Fruit fly (Drosophila melanogaster) whole organism, embryonic: ENCODE results near the gene ea.
A peak's percentile ranks its signal among the peaks of the same experiment; 100 is the strongest.

Source experiments
- CG10431 ChIP-seq: fragments of 200-800 bp; sonication (Bioruptor generic); optimal IDR thresholded peaks from 3 replicates; lab custom pipeline; 2018; ENCODE audit warnings: missing biosample characterization, mild to moderate bottlenecking, missing genetic modification characterization
- CG11695 ChIP-seq: fragments of 200-800 bp; sonication (Bioruptor generic); IDR thresholded peaks from 3 replicates; pipeline ENCODE4 v1.3.6; 2022; ENCODE audit warnings: missing biosample characterization, missing genetic modification characterization
- CG12744 ChIP-seq: fragments of 200-800 bp; sonication (Bioruptor generic); optimal IDR thresholded peaks from 2 replicates; lab custom pipeline; 2016; ENCODE audit warnings: missing biosample characterization, missing genetic modification characterization
- CG14965 ChIP-seq: fragments of 200-800 bp; sonication (Bioruptor generic); optimal IDR thresholded peaks from 2 replicates; lab custom pipeline; 2016; ENCODE audit warnings: missing biosample characterization, missing genetic modification characterization, borderline replicate concordance
- CG15011 ChIP-seq: fragments of 200-800 bp; sonication (Bioruptor generic); optimal IDR thresholded peaks from 3 replicates; lab custom pipeline; 2018; ENCODE audit warnings: missing biosample characterization, mild to moderate bottlenecking, missing genetic modification characterization
- CG2120 ChIP-seq: fragments of 200-800 bp; sonication (Bioruptor generic); optimal IDR thresholded peaks from 3 replicates; lab custom pipeline; 2016; ENCODE audit warnings: missing biosample characterization, missing genetic modification characterization
- CG2199 ChIP-seq: fragments of 200-800 bp; sonication (Bioruptor generic); IDR thresholded peaks from 3 replicates; pipeline ENCODE4 v1.3.6; 2022; ENCODE audit warnings: missing biosample characterization, missing genetic modification characterization
- CG30020 ChIP-seq: fragments of 200-800 bp; optimal IDR thresholded peaks from 2 replicates; lab custom pipeline; 2019; ENCODE audit warnings: missing biosample characterization, mild to moderate bottlenecking, missing genetic modification characterization, moderate library complexity
- CG31388 ChIP-seq: fragments of 200-800 bp; sonication (Bioruptor generic); optimal IDR thresholded peaks from 2 replicates; lab custom pipeline; 2016; ENCODE audit warnings: missing biosample characterization, missing genetic modification characterization
- CG3407 ChIP-seq: fragments of 200-800 bp; sonication (Bioruptor generic); optimal IDR thresholded peaks from 2 replicates; lab custom pipeline; 2018; ENCODE audit warnings: missing biosample characterization, mild to moderate bottlenecking, missing genetic modification characterization
- CG34422 ChIP-seq: fragments of 200-800 bp; sonication (Bioruptor generic); IDR thresholded peaks from 3 replicates; pipeline ENCODE4 v1.3.6; 2022; ENCODE audit warnings: missing biosample characterization, missing genetic modification characterization
- CG3847 ChIP-seq: fragments of 200-800 bp; sonication (Bioruptor generic); IDR thresholded peaks from 2 replicates; pipeline ENCODE4 v1.3.6; 2022; ENCODE audit warnings: missing biosample characterization, missing genetic modification characterization
- CG6175 ChIP-seq: fragments of 200-800 bp; sonication (Bioruptor generic); IDR thresholded peaks from 3 replicates; pipeline ENCODE4 v1.3.6; 2022; ENCODE audit warnings: missing biosample characterization, missing genetic modification characterization
- CG6791 ChIP-seq: fragments of 200-800 bp; sonication (Bioruptor generic); IDR thresholded peaks from 3 replicates; pipeline ENCODE4 v1.3.6; 2022; ENCODE audit warnings: missing biosample characterization, missing genetic modification characterization; ENCODE audit not compliant: partially characterized antibody
- CG6813 ChIP-seq: fragments of 200-800 bp; sonication (Bioruptor generic); optimal IDR thresholded peaks from 2 replicates; lab custom pipeline; 2017; ENCODE audit warnings: missing biosample characterization, missing genetic modification characterization, mild to moderate bottlenecking, moderate library complexity, missing genetic modification reagents
- CG7987 ChIP-seq: fragments of 200-800 bp; sonication (Bioruptor generic); optimal IDR thresholded peaks from 2 replicates; lab custom pipeline; 2018; ENCODE audit warnings: missing biosample characterization, mild to moderate bottlenecking, missing genetic modification characterization, moderate library complexity
- CG8765 ChIP-seq: fragments of 200-800 bp; sonication (Bioruptor generic); IDR thresholded peaks from 2 replicates; pipeline ENCODE4 v1.3.6; 2022; ENCODE audit warnings: missing biosample characterization, missing genetic modification characterization
- Chrac-16 ChIP-seq: fragments of 200-800 bp; sonication (Bioruptor generic); optimal IDR thresholded peaks from 3 replicates; lab custom pipeline; 2016; ENCODE audit warnings: missing biosample characterization, missing genetic modification characterization
- Dbx ChIP-seq: fragments of 200-800 bp; sonication (Bioruptor generic); IDR thresholded peaks from 3 replicates; pipeline ENCODE4 v1.3.6; 2022; ENCODE audit warnings: missing biosample characterization, missing genetic modification characterization
- Dip3 ChIP-seq: fragments of 200-800 bp; sonication (Bioruptor generic); optimal IDR thresholded peaks from 3 replicates; lab custom pipeline; 2016; ENCODE audit warnings: missing biosample characterization, missing genetic modification characterization
- Ets65A ChIP-seq: fragments of 200-800 bp; sonication (Bioruptor generic); peaks from one replicate; lab custom pipeline; 2016; ENCODE audit warnings: missing biosample characterization, missing genetic modification characterization
- Fer1 ChIP-seq: fragments of 200-800 bp; sonication (Bioruptor generic); optimal IDR thresholded peaks from 2 replicates; lab custom pipeline; 2017; ENCODE audit warnings: missing biosample characterization, mild to moderate bottlenecking, missing genetic modification characterization
- Gug ChIP-seq: fragments of 200-800 bp; sonication (Bioruptor generic); IDR thresholded peaks from 4 replicates; pipeline ENCODE4 v1.3.6; 2022; ENCODE audit warnings: missing biosample characterization, missing genetic modification characterization
- Lim3 ChIP-seq: fragments of 200-800 bp; sonication (Bioruptor generic); IDR thresholded peaks from 2 replicates; pipeline ENCODE4 v1.3.6; 2022; ENCODE audit warnings: missing biosample characterization, missing genetic modification characterization
- MTF-1 ChIP-seq: fragments of 200-800 bp; sonication (Bioruptor generic); optimal IDR thresholded peaks from 2 replicates; lab custom pipeline; 2018; ENCODE audit warnings: missing biosample characterization, mild to moderate bottlenecking, missing genetic modification characterization, borderline replicate concordance
- Myb ChIP-seq: fragments of 200-800 bp; sonication (Bioruptor generic); optimal IDR thresholded peaks from 2 replicates; lab custom pipeline; 2016; ENCODE audit warnings: missing biosample characterization, missing genetic modification characterization
- Nf-YB ChIP-seq: fragments of 200-800 bp; sonication (Bioruptor generic); optimal IDR thresholded peaks from 3 replicates; lab custom pipeline; 2019; ENCODE audit warnings: missing biosample characterization, mild to moderate bottlenecking, missing genetic modification characterization, moderate library complexity
- Sox100B ChIP-seq: fragments of 200-800 bp; sonication (Bioruptor generic); optimal IDR thresholded peaks from 3 replicates; lab custom pipeline; 2018; ENCODE audit warnings: missing biosample characterization, mild to moderate bottlenecking, missing genetic modification characterization
- TFAM ChIP-seq: fragments of 200-800 bp; sonication (Bioruptor generic); optimal IDR thresholded peaks from 2 replicates; lab custom pipeline; 2017; ENCODE audit warnings: missing biosample characterization, missing genetic modification characterization, inconsistent platforms
- Usf ChIP-seq: fragments of 200-800 bp; sonication (Bioruptor generic); optimal IDR thresholded peaks from 2 replicates; lab custom pipeline; 2017; ENCODE audit warnings: missing genotype, missing biosample characterization, missing genetic modification characterization
- ase ChIP-seq: fragments of 200-800 bp; sonication (Bioruptor generic); IDR thresholded peaks from 3 replicates; pipeline ENCODE4 v1.3.6; 2022; ENCODE audit warnings: missing biosample characterization, missing genetic modification characterization
- bbx ChIP-seq: fragments of 200-800 bp; sonication (Bioruptor generic); IDR thresholded peaks from 2 replicates; pipeline ENCODE4 v1.3.6; 2022; ENCODE audit warnings: missing biosample characterization, missing genetic modification characterization; ENCODE audit not compliant: partially characterized antibody
- bigmax ChIP-seq: fragments of 200-800 bp; sonication (Bioruptor generic); optimal IDR thresholded peaks from 2 replicates; lab custom pipeline; 2018; ENCODE audit warnings: missing biosample characterization, mild to moderate bottlenecking, missing genetic modification characterization
- caup ChIP-seq: fragments of 200-800 bp; sonication (Bioruptor generic); optimal IDR thresholded peaks from 3 replicates; lab custom pipeline; 2017; ENCODE audit warnings: missing biosample characterization, mild to moderate bottlenecking, missing genetic modification characterization, moderate library complexity; ENCODE audit not compliant: severe bottlenecking
- fru ChIP-seq: fragments of >200 bp; optimal IDR thresholded peaks from 2 replicates; lab custom pipeline; 2017
- hkb ChIP-seq, 2 experiments: fragments of 200-800 bp in 1 of 2; fragments of >200 bp in 1 of 2; sonication (Bioruptor generic) in 1 of 2; IDR thresholded peaks in 1 of 2; optimal IDR thresholded peaks in 1 of 2; 2 replicates each; pipeline versions ENCODE4 v1.3.6 to Lab custom; 2017 to 2022; ENCODE audit warnings: missing biosample characterization in 1 of 2, missing genetic modification characterization in 1 of 2
- jing ChIP-seq: fragments of 200-800 bp; sonication (Bioruptor generic); optimal IDR thresholded peaks from 2 replicates; lab custom pipeline; 2018; ENCODE audit warnings: missing biosample characterization, mild to moderate bottlenecking, missing genetic modification characterization
- kay ChIP-seq: fragments of 200-800 bp; sonication (Bioruptor generic); optimal IDR thresholded peaks from 2 replicates; lab custom pipeline; 2016; ENCODE audit warnings: missing biosample characterization, missing genetic modification characterization
- lov ChIP-seq, 2 experiments: fragments of 200-800 bp in 1 of 2; fragments of >200 bp in 1 of 2; sonication (Bioruptor generic) in 1 of 2; IDR thresholded peaks in 1 of 2; optimal IDR thresholded peaks in 1 of 2; 2 replicates in 1 of 2; 3 replicates in 1 of 2; pipeline versions ENCODE4 v1.3.6 to Lab custom; 2017 to 2022; ENCODE audit warnings: missing biosample characterization in 1 of 2, missing genetic modification characterization in 1 of 2
- nerfin-1 ChIP-seq: fragments of 200-800 bp; sonication (Bioruptor generic); optimal IDR thresholded peaks from 3 replicates; lab custom pipeline; 2019; ENCODE audit warnings: missing biosample characterization, mild to moderate bottlenecking, missing genetic modification characterization, moderate library complexity
- pan ChIP-seq, 4 experiments: fragments of >200 bp in 3 of 4; fragments of 200-800 bp in 1 of 4; sonication (Bioruptor generic) in 1 of 4; optimal IDR thresholded peaks in 3 of 4; IDR thresholded peaks in 1 of 4; 2 replicates each; pipeline versions ENCODE4 v1.3.6 to Lab custom; 2017 to 2022; ENCODE audit warnings: missing biosample characterization in 2 of 4, missing genetic modification characterization in 2 of 4, mixed read lengths in 1 of 4
- pb ChIP-seq: fragments of 200-800 bp; sonication (Bioruptor generic); optimal IDR thresholded peaks from 3 replicates; lab custom pipeline; 2016; ENCODE audit warnings: missing biosample characterization, missing genetic modification characterization
- pita ChIP-seq: fragments of 200-800 bp; sonication (Bioruptor generic); optimal IDR thresholded peaks from 2 replicates; lab custom pipeline; 2017; ENCODE audit warnings: missing biosample characterization, mild to moderate bottlenecking, missing genetic modification characterization
- prd ChIP-seq, 3 experiments: fragments of >200 bp in 2 of 3; fragments of 200-800 bp in 1 of 3; sonication (Bioruptor generic) in 1 of 3; optimal IDR thresholded peaks in 2 of 3; IDR thresholded peaks in 1 of 3; 2 replicates in 2 of 3; 3 replicates in 1 of 3; pipeline versions ENCODE4 v1.3.6 to Lab custom; 2017 to 2022; ENCODE audit warnings: missing biosample characterization in 1 of 3, missing genetic modification characterization in 1 of 3
- sc ChIP-seq, 3 experiments: fragments of >200 bp in 2 of 3; fragments of 200-800 bp in 1 of 3; sonication (Bioruptor generic) in 1 of 3; optimal IDR thresholded peaks; 2 replicates in 2 of 3; 3 replicates in 1 of 3; lab custom pipeline; 2017; ENCODE audit warnings: mild to moderate bottlenecking in 1 of 3, missing biosample characterization in 1 of 3, missing genetic modification characterization in 1 of 3, missing genetic modification reagents in 1 of 3
- sd ChIP-seq: fragments of 200-800 bp; sonication (Bioruptor generic); optimal IDR thresholded peaks from 3 replicates; lab custom pipeline; 2018; ENCODE audit warnings: missing biosample characterization, mild to moderate bottlenecking, missing genetic modification characterization, moderate library complexity
- ssp ChIP-seq: fragments of 200-800 bp; sonication (Bioruptor generic); IDR thresholded peaks from 2 replicates; pipeline ENCODE4 v1.3.6; 2022; ENCODE audit warnings: missing biosample characterization, missing genetic modification characterization
- stwl ChIP-seq: fragments of 200-800 bp; sonication (Bioruptor generic); optimal IDR thresholded peaks from 3 replicates; lab custom pipeline; 2018; ENCODE audit warnings: missing biosample characterization, mild to moderate bottlenecking, missing genetic modification characterization, moderate library complexity

The ea gene

DNA sequence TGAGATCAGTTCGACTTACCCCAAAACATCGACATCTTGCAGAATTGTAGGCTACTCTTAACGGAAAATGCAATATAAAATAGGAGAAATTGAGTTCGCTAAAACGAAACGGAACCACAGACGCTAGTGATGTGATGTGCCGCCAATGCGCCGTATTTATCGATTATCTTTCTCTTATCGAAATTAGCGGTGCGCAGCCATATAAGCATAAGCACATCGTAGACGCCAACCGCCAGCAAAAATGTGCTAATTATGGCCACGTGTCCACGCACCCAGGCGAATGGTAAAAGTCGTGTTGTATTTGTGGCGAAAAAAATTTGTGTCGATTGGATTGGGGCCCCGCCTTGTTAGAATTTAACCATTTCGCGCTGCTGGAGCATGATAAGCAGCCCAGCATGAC, 4.5 kb downstream of the ea start, which contains the start of the genes Fkbp39 and Cyfip (continued):
- TF ChIP-seq bigmax (GFP tag; lab: Kevin White, UChicago) (peak; percentile 26), CG8765 (GFP tag; lab: Robert Waterston, UW) (no peak), CG2199 (no peak), caup (peak; percentile 64), bbx (GFP tag; lab: Robert Waterston, UW) (peak; percentile 75), pb (GFP tag; lab: Kevin White, UChicago) (no peak), CG30020 (tag; lab: Kevin White, UChicago) (peak; percentile 40), ssp (peak; percentile 31; the same call in 1 of the 2 replicates), MTF-1 (GFP tag; lab: Kevin White, UChicago) (no peak), CG3407 (GFP tag; lab: Kevin White, UChicago) (no peak), CG6813 (GFP tag; lab: Kevin White, UChicago) (no peak), CG31388 (GFP tag; lab: Kevin White, UChicago) (no peak), Dbx (GFP tag; lab: Robert Waterston, UW) (peak; percentile 80), Fer1 (GFP tag; lab: Kevin White, UChicago) (peak; percentile 69), stwl (peak; percentile 65), CG11695 (GFP tag; lab: Robert Waterston, UW) (no peak), CG2120 (GFP tag; lab: Kevin White, UChicago) (peak; percentile 71), Gug (GFP tag; lab: Robert Waterston, UW) (peak; percentile 38; the same call in 1 of the 4 replicates), CG10431 (no peak), CG7987 (GFP tag; lab: Kevin White, UChicago) (peak; percentile 56), Dip3 (peak; percentile 21), CG6175 (GFP tag; lab: Robert Waterston, UW) (no peak), Ets65A (GFP tag; lab: Kevin White, UChicago) (peak; percentile 85), jing (no peak), Sox100B (GFP tag; lab: Kevin White, UChicago) (no peak), Myb (GFP tag; lab: Kevin White, UChicago) (peak; percentile 69), CG14965 (GFP tag; lab: Kevin White, UChicago) (no peak), nerfin-1 (tag; lab: Kevin White, UChicago) (no peak), ase (0 out of 3 replicates have a peak, but pooled peaks have one; percentile 27), Usf (GFP tag; lab: Kevin White, UChicago) (no peak), TFAM (no peak), pita (peak; percentile 81), Nf-YB (GFP tag; lab: Kevin White, UChicago) (peak; percentile 48), Lim3 (GFP tag; lab: Robert Waterston, UW) (no peak), CG3847 (GFP tag; lab: Robert Waterston, UW) (peak; percentile 69), CG6791 (peak; percentile 77), CG15011 (GFP tag; lab: Kevin White, UChicago) (no peak), sd (tag; lab: Kevin White, UChicago) (no peak), kay (GFP tag; lab: Kevin White, UChicago) (no peak), prd (optimal IDR thresholded peaks at IDR 0.05; lab: Kevin White, UChicago) (no peak), prd (GFP tag; IDR thresholded peaks at IDR 0.05; lab: Robert Waterston, UW) (peak; percentile 46; the same call in 2 of the 3 replicates), sc (optimal IDR thresholded peaks at IDR 0.05; lab: Kevin White, UChicago) (no peak), sc (GFP tag; optimal IDR thresholded peaks at IDR 0.05; lab: Kevin White, UChicago) (no peak), hkb (optimal IDR thresholded peaks at IDR 0.05; lab: Kevin White, UChicago) (no peak), hkb (GFP tag; IDR thresholded peaks at IDR 0.05; lab: Robert Waterston, UW) (0 out of 2 replicates have a peak, but pooled peaks have one; percentile 13), Chrac-16 (peak; percentile 40), pan (optimal IDR thresholded peaks at IDR 0.05; lab: Kevin White, UChicago) (no peak), pan (GFP tag; optimal IDR thresholded peaks at IDR 0.05 in 1 of 2, IDR thresholded peaks at IDR 0.05 in 1 of 2) (peak in 1 of 2 experiments; percentile 54), CG34422 (GFP tag; lab: Robert Waterston, UW) (peak; percentile 94), CG12744 (GFP tag; lab: Kevin White, UChicago) (no peak), fru (lab: Kevin White, UChicago) (no peak), lov (optimal IDR thresholded peaks at IDR 0.05; lab: Kevin White, UChicago) (no peak), lov (GFP tag; IDR thresholded peaks at IDR 0.05; lab: Robert Waterston, UW) (no peak)
